Fruit fly (Drosophila melanogaster): ENCODE results near the gene pnt.

DNA sequence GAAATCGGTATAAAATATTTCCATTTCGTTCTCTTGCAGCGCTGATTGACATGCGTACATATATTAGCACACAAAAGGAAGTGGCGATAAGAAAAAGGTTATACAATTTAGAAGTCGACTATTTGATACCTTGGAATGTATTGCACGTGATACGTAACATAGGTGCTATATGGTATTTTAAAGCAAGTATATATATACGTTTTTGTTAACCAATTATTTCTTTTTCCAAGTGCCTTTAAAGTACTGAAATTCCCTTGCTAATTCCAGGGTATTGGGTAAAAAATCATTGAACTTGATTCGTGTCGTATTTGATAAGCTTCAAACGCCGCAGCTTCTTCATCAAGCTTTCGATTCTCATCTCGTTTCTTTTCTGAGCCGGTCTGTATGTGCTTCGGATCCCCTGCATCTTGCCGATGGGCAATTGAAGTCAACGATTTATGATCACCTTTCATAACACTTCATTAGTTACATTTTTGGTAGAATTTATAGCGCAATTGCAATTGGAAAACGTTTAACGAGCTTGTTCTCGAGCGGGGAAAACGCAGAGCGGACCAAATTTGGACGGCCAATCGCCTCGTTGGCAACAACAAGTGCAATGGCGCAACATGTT, 17.7 kb upstream of the pnt start, which contains the start of gene CG4408:
- TF ChIP-seq fkh (GFP tag; optimal IDR thresholded peaks at IDR 0.05) (no peak), cyc (GFP tag; optimal IDR thresholded peaks at IDR 0.05) (peak; percentile 92), salr (GFP tag; optimal IDR thresholded peaks at IDR 0.05) (peak; percentile 16 to 37)

Measured in whole organism, prepupa.